Fruit fly (Drosophila melanogaster): Measurements from ENCODE around the gene CG9040.

The CG9040 gene

DNA sequence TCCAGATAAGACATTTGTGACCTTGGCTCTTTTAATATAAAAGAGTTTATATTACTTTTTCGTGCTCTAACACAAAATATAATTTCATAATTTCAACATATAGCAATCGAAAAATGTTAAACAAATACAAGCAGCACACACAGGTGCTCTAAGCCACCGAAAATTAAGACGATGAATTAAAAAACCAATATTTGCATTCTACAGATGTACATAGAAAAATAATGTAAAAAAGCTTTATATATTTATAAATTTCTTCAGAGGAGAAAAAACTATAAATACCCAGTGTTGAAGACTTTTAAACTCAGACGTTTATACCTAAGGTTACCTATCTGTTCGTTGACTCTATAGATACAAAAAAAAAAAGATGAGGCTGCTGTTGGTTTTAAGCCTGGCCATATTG, at the start of gene CG9040:
Gene CG9040, plus strand, starts transcription at position 301 of the 400 bp plus-strand sequence.
- TF ChIP-seq noc (tag; optimal IDR thresholded peaks at IDR 0.05), result no peak

DNA sequence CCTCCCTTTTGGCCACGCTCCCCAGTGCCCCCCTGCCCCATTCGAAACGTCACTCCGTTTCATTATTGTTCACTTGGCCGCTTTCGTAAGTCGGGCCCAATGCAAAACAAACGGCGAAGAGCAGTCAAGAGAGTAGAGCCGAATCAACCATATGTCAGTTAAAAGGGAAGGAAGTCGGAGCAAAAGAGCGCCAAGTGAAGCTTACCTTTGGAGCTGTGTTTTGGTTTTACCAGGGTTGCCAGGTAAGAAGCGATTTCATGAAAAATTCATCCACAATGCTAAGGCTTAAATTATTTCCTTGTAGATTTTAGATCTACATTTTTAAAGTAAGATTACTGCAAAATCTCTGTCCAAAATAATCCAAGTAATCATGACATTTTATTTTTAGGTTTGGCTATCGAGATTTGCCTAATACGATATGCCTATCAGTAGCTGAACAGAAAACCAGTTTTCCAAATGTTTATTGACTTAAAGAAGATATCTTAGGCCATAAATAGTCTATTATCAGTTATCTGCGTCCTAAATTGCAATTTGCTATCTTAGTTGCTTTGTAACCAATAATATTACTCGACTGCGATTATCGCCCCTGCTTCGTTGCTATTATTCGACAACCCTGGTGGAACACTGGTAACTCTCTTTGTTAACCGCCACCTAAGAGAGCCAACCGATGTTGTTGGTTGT, 49.1 kb upstream of the CG9040 start:
- TF ChIP-seq noc (tag; optimal IDR thresholded peaks at IDR 0.05), result peak; percentile 92

DNA sequence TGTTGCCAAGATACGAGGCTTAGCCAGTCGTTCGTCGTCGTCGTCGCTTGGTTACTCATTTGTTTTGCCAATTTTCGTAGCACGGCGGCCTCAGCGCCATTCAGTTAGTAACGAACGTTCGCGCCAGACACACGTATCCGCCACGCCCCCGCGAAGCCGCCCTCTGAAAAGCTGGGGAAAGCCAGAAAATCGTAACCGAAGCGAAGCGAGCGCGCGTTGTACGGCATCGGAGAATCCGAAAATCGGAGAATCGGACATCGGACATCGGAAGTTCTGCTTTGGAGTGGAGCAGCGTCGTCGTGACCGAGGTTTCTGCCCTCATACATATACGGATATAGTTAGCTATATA, 48.6 kb upstream of the CG9040 start, which contains the start of gene CG32137:
Gene CG32137, plus strand, starts transcription at position 100 of the 349 bp plus-strand sequence.
- TF ChIP-seq noc (tag; optimal IDR thresholded peaks at IDR 0.05), result no peak

DNA sequence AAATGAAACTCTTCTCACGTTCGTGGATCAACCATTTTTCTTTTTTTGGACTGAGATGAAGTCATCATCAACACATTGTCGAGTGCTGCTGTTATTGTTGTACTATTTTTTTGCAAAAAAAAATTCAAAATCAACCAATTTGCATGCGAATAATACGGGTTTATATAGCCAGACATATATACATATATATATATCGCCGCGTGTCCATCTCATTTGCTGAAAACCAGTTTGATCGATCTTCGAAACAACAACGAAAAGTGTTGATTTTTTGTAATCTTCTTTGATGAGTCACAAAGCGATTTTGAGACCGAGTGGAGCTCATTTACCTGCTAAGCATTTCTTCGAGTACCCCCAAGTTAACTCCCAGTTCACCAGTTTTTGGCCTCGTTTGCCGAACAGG, 41.7 kb upstream of the CG9040 start:
- TF ChIP-seq noc (tag; optimal IDR thresholded peaks at IDR 0.05), result no peak

DNA sequence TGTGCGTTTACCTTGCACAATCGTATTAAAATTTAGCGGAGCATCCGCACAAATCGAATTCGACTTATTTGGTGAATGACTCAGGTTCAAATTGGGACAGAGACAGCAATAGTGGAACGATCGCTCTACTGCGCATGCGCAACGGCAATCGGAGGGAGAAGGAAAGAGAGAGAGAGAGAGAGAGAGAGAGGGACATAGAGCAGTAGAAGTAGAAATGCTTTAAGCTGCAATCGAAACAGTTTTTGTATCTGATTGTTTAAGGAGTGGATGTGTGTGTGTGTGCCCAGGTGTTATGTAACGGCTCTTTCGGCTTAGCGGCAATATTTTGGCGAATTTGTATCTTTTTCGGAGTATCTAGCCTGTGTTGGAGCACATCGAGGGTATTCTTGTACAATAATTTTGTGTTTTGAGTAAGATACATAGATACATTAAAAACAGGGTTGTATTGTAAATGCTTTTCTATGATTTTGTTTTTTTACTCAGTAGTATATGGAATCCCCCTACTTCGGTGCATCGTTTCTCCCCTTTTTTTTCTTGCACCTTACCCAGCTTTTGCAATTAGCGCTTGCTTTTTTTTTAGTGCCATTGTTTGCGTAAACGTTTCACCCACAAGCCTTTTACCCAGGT, 38.1 kb upstream of the CG9040 start:
- no peak for TF ChIP-seq noc (tag; optimal IDR thresholded peaks at IDR 0.05)

DNA sequence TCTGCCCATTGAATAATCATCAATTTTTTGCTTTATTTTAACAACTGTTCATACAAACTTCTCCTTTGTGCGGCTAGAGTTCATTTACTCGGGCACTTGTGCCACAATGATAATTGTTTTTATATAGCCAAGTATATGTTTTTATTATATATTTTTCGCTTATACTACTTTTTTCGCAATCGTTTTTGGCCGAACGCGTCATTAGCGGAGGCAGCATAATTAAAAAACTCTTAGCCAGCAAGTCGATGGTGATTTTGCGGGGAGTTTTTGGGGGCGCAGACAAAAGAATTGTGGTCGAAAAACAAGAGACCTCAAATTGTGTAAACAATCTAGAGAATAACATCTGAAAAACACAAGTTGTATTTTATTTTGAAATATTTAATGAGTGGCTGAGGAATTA, 36.1 kb upstream of the CG9040 start:
- TF ChIP-seq noc (tag; optimal IDR thresholded peaks at IDR 0.05), result no peak

DNA sequence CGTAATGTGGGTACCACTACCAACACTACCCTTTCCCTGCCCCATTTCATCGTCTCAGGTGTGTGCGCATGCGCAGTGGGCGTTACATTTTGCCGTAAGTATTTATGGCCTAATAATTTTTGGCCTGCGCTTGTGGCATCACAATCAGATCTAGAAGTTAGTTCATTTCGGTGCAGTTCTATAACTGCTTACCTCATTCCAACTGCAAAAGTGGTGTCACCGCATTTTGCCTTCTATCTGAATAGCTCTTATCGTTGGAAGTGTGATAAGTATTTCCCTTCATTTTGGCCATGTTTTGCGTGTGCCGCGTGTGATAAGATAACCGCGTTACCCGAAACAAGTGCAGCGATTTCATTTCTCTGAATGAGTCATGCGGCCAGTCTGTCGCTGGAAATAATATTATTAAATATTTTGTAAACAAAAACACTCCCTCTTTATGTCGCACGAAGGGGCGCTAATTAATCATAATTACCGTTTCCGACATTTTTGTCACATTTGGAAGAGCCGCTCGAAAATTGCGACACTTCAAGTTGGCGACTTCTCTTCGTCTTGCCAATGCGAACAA, 35.1 kb upstream of the CG9040 start:
- TF ChIP-seq noc (tag; optimal IDR thresholded peaks at IDR 0.05), result no peak

DNA sequence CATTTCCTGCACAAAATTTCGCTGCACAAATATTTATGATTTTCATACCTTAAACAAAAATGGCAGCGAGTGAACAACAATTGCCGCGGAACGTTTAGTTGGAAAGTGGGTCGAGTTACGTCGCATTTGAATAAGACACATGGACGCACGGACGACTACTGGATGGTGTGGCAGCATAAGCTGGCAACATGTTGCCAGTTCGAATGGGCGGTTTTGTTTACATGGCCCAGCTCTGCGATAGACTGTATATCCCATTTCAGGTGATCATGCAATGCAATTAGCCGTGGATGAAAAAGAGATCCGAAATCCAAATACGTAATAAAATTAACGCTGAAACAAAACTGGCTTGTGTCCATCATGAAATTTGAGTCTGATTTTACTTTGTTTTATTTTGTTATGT, 31.0 kb upstream of the CG9040 start:
- TF ChIP-seq noc (tag; optimal IDR thresholded peaks at IDR 0.05), result no peak

DNA sequence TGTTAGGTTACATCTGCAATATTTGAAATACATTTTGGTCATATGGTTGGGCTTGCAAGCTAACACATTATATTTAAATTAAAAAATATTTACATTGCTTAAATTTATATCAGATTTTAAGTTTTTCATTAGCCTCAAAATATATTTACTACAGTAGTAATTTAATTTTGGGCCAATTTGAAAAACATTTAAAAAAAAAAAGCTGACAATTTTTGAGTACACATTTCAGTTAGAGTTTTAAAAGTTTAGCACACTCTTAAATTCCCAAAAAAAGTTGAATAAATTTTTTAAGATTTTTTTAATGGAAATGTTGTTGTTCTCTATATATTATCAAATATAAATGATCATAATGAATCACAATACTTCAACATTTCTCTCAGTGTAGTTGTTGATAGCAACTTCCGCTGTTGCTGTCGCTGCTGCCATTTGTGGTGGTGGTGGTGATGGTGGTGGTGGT, 30.4 kb upstream of the CG9040 start:
- TF ChIP-seq noc (tag; optimal IDR thresholded peaks at IDR 0.05), result peak; percentile 54

DNA sequence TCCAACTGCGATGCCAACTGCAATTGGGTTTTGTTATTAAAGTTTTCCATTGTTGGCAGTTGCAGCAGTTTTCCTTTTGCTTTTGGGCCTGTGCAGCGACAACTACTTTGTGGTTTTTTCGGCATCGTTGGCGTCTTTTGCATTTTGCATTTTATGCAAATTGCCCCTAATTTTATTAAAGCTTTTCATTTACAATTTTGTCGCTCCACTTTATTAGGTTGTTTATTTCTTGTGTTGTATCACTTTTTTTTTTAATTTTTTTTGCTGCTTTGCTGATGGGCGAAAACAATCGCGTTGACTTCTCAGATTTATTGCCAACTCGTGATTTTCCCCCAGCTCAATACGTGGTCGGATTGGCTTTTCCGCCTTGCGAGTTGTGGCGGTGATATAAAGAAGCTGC, 29.9 kb upstream of the CG9040 start:
- no peak for TF ChIP-seq noc (tag; optimal IDR thresholded peaks at IDR 0.05)

DNA sequence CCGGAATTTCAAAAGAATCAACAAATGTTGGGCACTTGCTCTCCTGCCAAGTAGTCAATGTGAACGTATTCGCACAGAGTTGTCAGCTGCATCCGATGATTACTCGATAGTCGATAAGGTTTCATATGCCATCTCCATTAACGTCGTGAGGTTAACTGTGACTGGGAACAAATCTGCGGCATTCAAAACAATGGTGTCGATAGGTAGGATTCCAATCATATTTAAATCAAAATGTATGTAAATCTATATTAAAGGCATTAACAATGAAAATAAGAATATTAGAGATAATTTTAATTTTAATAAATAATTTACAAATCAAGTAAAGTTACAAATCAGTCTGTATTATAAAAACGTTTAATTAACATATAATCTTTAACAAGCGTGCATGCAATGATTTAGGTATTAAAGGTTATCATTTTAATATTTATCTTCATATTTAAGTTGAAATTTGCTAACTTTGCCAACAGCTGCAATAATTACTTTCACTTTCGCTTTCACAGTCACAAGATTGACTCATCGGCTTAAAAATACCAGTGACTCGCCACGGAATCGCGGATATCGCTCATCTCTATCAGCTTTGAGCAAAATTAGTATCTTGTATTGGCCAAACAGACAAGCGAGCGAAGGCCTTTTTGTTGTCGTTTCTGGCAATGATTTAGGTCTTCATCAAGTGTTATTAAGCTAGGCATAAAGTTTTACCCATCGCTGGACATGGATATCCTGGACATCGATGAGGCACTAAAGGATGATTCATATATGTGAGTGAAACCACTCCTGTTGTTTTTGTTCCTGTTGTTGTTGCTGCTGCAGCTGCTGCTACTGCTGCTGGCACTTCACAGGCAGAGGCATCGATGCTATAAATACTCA, 22.8 kb upstream of the CG9040 start, which contains the start of the genes Meics, Nxf3 and ssp2:
Gene Meics, minus strand, starts transcription at position 68 of the 867 bp plus-strand sequence.
Gene Nxf3, plus strand, starts transcription at position 569 of the 867 bp plus-strand sequence.
Gene ssp2, plus strand, starts transcription at position 569 of the 867 bp plus-strand sequence.
- TF ChIP-seq noc (tag; optimal IDR thresholded peaks at IDR 0.05), result no peak

DNA sequence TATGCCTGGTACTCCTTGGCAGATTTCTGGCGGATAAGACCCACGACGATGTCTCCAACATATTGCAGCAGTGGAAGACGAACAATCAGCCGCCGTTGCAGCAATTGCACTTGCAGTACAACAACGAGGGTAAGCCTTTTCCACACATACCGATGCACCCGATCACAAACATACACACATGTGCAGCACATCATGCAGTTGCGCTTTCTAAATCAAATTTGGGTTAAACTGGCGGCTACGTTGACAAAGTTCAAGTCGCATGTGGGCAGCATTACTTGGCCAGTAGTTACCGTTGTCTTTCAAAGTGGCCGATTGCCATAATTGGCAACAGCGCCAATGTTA, 22.2 kb upstream of the CG9040 start:
- no peak for TF ChIP-seq noc (tag; optimal IDR thresholded peaks at IDR 0.05)

DNA sequence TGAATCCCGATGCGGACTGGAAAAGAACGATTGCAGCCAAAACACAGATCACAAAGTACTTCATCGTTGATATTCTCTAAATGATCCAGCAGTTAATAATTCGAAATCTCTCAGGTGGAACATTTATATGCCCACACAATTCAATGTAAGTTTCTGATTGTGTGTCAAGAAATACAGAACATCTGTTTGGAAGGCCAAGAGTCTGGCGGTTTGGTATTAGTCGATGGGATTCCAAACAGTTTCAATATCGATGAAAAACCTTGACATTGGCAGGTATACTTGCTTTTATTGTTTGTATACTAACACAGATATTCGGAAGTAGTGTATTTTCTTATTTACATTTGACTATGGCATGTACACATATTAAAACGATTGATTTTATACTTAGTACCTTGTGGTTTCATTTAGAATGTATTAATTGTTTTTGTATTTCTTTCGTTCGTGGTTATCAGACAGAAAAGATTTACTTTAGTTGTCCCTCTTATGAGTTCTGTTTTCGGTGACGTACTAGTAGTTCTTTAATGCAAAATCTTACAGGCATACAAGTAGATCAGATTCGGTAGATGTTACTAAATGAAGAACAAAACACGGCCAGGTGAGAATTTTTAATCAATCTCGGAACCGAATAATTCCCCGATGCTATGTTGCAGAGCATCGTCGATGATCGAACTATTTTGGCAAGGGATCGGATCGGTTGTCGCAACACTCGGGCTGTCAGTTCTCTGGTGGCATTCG, 14.1 kb upstream of the CG9040 start, which contains the start of the genes CG13738 and Hsc70-1:
Gene CG13738, minus strand, starts transcription at position 101 of the 735 bp plus-strand sequence.
Gene Hsc70-1, plus strand, starts transcription at position 685 of the 735 bp plus-strand sequence.
- no peak for TF ChIP-seq noc (tag; optimal IDR thresholded peaks at IDR 0.05)

DNA sequence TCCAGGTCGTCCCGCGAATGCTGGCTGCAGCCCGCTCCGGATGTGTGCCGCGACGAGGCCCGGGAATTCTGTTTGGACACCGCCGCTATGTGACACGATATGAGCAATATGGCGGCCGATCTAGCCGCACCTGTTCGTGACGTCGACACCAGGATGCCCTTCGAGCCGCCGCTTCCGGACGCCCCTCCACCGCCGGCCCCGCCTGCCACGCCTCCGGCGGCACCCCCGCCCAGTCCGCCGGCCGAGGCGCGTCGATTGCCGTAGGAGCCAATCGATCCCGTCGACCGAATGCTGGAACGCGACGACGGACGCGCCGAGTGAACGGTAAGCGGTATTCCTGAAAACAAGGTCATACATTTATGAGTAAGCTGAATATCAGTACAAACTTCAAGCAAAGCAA, 5.2 kb upstream of the CG9040 start:
- TF ChIP-seq noc (tag; optimal IDR thresholded peaks at IDR 0.05), result no peak

DNA sequence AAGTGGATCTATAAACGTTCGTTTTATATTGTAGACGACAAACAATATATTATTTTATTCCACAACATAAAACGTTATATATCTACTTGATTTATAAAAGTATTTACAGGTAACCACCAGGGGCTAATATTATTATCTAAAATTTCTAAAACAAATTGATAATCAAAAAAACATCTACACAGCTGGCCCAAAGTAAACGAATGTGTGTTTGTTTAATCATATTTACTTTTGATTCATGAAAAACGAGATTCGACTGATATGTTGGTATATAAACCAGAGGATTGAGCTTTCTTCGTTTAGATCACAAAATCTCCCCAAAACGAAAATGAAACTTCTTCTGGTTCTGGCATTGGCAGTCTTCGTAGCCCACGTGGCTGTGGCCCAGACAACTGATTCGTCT, 1.3 kb upstream of the CG9040 start, which contains the start of gene CG17362:
Gene CG17362, plus strand, starts transcription at position 291 of the 400 bp plus-strand sequence.
- no peak for TF ChIP-seq noc (tag; optimal IDR thresholded peaks at IDR 0.05)

Measured in whole organism, larva.